Comparison of ENCODE assay signal across 2 worm cellular contexts in genomic region chrX:13007857-13008813, ce11.
TF ChIP-seq lines count a peak whose summit lies in the region.

TSS of gene nhr-25 (plus strand) at chrX:13008493.

TF ChIP-seq in whole organism, L1 larva, 84 proteins besides CTCF, POLR2A, EP300 and RAD21 (continued from another document):
- TF ChIP-seq isw-1 (GFP tag; IDR thresholded peaks at IDR 0.05; lab: Robert Waterston, UW): no peak
- peak; percentile 88 for TF ChIP-seq blmp-1 (tag; optimal IDR thresholded peaks at IDR 0.05; lab: Kevin White, UChicago)
- TF ChIP-seq nhr-84 (tag; optimal IDR thresholded peaks at IDR 0.05; lab: Kevin White, UChicago): no peak
- TF ChIP-seq nhr-90 (tag; optimal IDR thresholded peaks at IDR 0.05; lab: Kevin White, UChicago; ENCODE audit: poor library complexity): peak; percentile 55
- TF ChIP-seq alr-1 (tag; optimal IDR thresholded peaks at IDR 0.05; lab: Kevin White, UChicago; ENCODE audit: borderline replicate concordance): no peak
- TF ChIP-seq mab-9 (GFP tag; IDR thresholded peaks at IDR 0.05; lab: Robert Waterston, UW): no peak
- TF ChIP-seq fos-1 (tag; optimal IDR thresholded peaks at IDR 0.05; lab: Kevin White, UChicago): no peak
- TF ChIP-seq lin-13 (GFP tag; optimal IDR thresholded peaks at IDR 0.05; lab: Kevin White, UChicago): no peak
- no peak for TF ChIP-seq nhr-28 (tag; optimal IDR thresholded peaks at IDR 0.05; lab: Kevin White, UChicago)
- TF ChIP-seq ceh-90 (tag; optimal IDR thresholded peaks at IDR 0.05; lab: Kevin White, UChicago): no peak
- no peak for TF ChIP-seq lir-3 (tag; optimal IDR thresholded peaks at IDR 0.05; lab: Kevin White, UChicago; ENCODE audit: poor library complexity)
- TF ChIP-seq snpc-4 (tag; optimal IDR thresholded peaks at IDR 0.05; lab: Kevin White, UChicago): no peak
- no peak for TF ChIP-seq hlh-17 (GFP tag; optimal IDR thresholded peaks at IDR 0.05; lab: Kevin White, UChicago; ENCODE audit: borderline replicate concordance)
- no peak for TF ChIP-seq C16A3.4 (tag; optimal IDR thresholded peaks at IDR 0.05; lab: Kevin White, UChicago)
- no peak for TF ChIP-seq lin-39 (tag; optimal IDR thresholded peaks at IDR 0.05; lab: Kevin White, UChicago)
- TF ChIP-seq F16B12.6 (tag; optimal IDR thresholded peaks at IDR 0.05; lab: Kevin White, UChicago): no peak
- no peak for TF ChIP-seq efl-3 (GFP tag; optimal IDR thresholded peaks at IDR 0.05; lab: Kevin White, UChicago)
- TF ChIP-seq ceh-8 (GFP tag; optimal IDR thresholded peaks at IDR 0.05; lab: Kevin White, UChicago): no peak
- no peak for TF ChIP-seq unc-86 (tag; optimal IDR thresholded peaks at IDR 0.05; lab: Kevin White, UChicago)
- TF ChIP-seq ztf-4 (tag; optimal IDR thresholded peaks at IDR 0.05; lab: Kevin White, UChicago): no peak
- no peak for TF ChIP-seq nhr-12 (tag; optimal IDR thresholded peaks at IDR 0.05; lab: Kevin White, UChicago)
- TF ChIP-seq ama-1 (optimal IDR thresholded peaks at IDR 0.05; lab: Kevin White, UChicago): no peak
- TF ChIP-seq nhr-19 (GFP tag; conservative IDR thresholded peaks at IDR 0.05; lab: Robert Waterston, UW): peak; percentile 22; the same call in 1 of the 2 replicates
- no peak for TF ChIP-seq pax-3 (tag; optimal IDR thresholded peaks at IDR 0.05; lab: Kevin White, UChicago)
- no peak for TF ChIP-seq nhr-11 (tag; optimal IDR thresholded peaks at IDR 0.05; lab: Kevin White, UChicago)
- TF ChIP-seq snu-23 (GFP tag; optimal IDR thresholded peaks at IDR 0.05; lab: Kevin White, UChicago): peak; percentile 63
- TF ChIP-seq ceh-88 (GFP tag; IDR thresholded peaks at IDR 0.05; lab: Robert Waterston, UW): no peak
- TF ChIP-seq lin-35 (GFP tag; optimal IDR thresholded peaks at IDR 0.05; lab: Kevin White, UChicago): no peak
- TF ChIP-seq nhr-71 (tag; optimal IDR thresholded peaks at IDR 0.05; lab: Kevin White, UChicago): peak; percentile 77
- TF ChIP-seq C04F5.9 (tag; optimal IDR thresholded peaks at IDR 0.05; lab: Kevin White, UChicago): no peak
- TF ChIP-seq ceh-63 (GFP tag; optimal IDR thresholded peaks at IDR 0.05; lab: Kevin White, UChicago): no peak
- TF ChIP-seq grh-1 (GFP tag; IDR thresholded peaks at IDR 0.05; lab: Robert Waterston, UW): peak; percentile 68
- TF ChIP-seq mef-2 (tag; optimal IDR thresholded peaks at IDR 0.05; lab: Kevin White, UChicago): no peak
- TF ChIP-seq rnt-1 (tag; optimal IDR thresholded peaks at IDR 0.05; lab: Kevin White, UChicago): no peak
- no peak for TF ChIP-seq hlh-4 (tag; optimal IDR thresholded peaks at IDR 0.05; lab: Kevin White, UChicago)
- TF ChIP-seq sox-4 (tag; optimal IDR thresholded peaks at IDR 0.05; lab: Kevin White, UChicago): no peak
- TF ChIP-seq vab-15 (tag; optimal IDR thresholded peaks at IDR 0.05; lab: Kevin White, UChicago): no peak
- no peak for TF ChIP-seq mep-1 (tag; optimal IDR thresholded peaks at IDR 0.05; lab: Kevin White, UChicago)
- peak; percentile 43 for TF ChIP-seq nhr-47 (tag; optimal IDR thresholded peaks at IDR 0.05; lab: Kevin White, UChicago)
- no peak for TF ChIP-seq tlp-1 (tag; optimal IDR thresholded peaks at IDR 0.05; lab: Kevin White, UChicago)
- no peak for TF ChIP-seq nhr-76 (tag; optimal IDR thresholded peaks at IDR 0.05; lab: Kevin White, UChicago)
- TF ChIP-seq unc-62 (GFP tag; optimal IDR thresholded peaks at IDR 0.05; lab: Kevin White, UChicago): no peak
- TF ChIP-seq fkh-4 (tag; optimal IDR thresholded peaks at IDR 0.05; lab: Kevin White, UChicago; ENCODE audit: borderline replicate concordance): no peak
- no peak for TF ChIP-seq skn-1 (tag; optimal IDR thresholded peaks at IDR 0.05; lab: Kevin White, UChicago)
- no peak for TF ChIP-seq xbp-1 (tag; optimal IDR thresholded peaks at IDR 0.05; lab: Kevin White, UChicago)
- no peak for TF ChIP-seq Y116A8C.19 (tag; optimal IDR thresholded peaks at IDR 0.05; lab: Kevin White, UChicago; ENCODE audit: borderline replicate concordance)

TF ChIP-seq in whole organism, L4 larva, 104 proteins besides CTCF, POLR2A, EP300 and RAD21 (continued from another document):
- no peak for TF ChIP-seq lim-7 (GFP tag; IDR thresholded peaks at IDR 0.05; lab: Robert Waterston, UW)
- no peak for TF ChIP-seq nhr-42 (GFP tag; IDR thresholded peaks at IDR 0.05; lab: Robert Waterston, UW)
- TF ChIP-seq nhr-237 (tag; optimal IDR thresholded peaks at IDR 0.05; lab: Kevin White, UChicago): no peak
